Worm (Caenorhabditis elegans): ENCODE measurements around the gene R10E8.1.
"Not testable (repeated sequence)": the region's sequence is repeated elsewhere in the genome, so short reads cannot be mapped to it uniquely, and the experiment has no call there.

The R10E8.1 gene

ce11 chrV:18241328-18241727 lies 10.9 kb downstream of the R10E8.1 start, which contains the start of gene R10E8.8:
Gene R10E8.8 (minus strand): TSS chrV:18241670.
- TF ChIP-seq pha-4 (tag; optimal IDR thresholded peaks at IDR 0.05), result peak; percentile 17
- no peak for TF ChIP-seq ZK546.5 (tag; optimal IDR thresholded peaks at IDR 0.05)
- peak; percentile 72 for TF ChIP-seq pqm-1 (tag; optimal IDR thresholded peaks at IDR 0.05)
- TF ChIP-seq nfya-1 (tag; optimal IDR thresholded peaks at IDR 0.05; ENCODE audit: insufficient read depth), result peak; percentile 17
- no peak for TF ChIP-seq aly-2 (tag; optimal IDR thresholded peaks at IDR 0.05)
- TF ChIP-seq elt-2 (tag; optimal IDR thresholded peaks at IDR 0.05), result peak; percentile 87

- TF ChIP-seq lin-39 (tag; optimal IDR thresholded peaks at IDR 0.05) (no peak), ceh-28 (tag; optimal IDR thresholded peaks at IDR 0.05) (no peak), jun-1 (tag; optimal IDR thresholded peaks at IDR 0.05) (no peak), tbx-2 (tag; optimal IDR thresholded peaks at IDR 0.05) (no peak), elt-2 (tag; optimal IDR thresholded peaks at IDR 0.05) (peak; percentile 53), elt-3 (tag; optimal IDR thresholded peaks at IDR 0.05) (no peak), zag-1 (tag; optimal IDR thresholded peaks at IDR 0.05) (no peak), unc-39 (tag; optimal IDR thresholded peaks at IDR 0.05) (no peak), pqm-1 (tag; optimal IDR thresholded peaks at IDR 0.05) (peak; percentile 43), snpc-4 (tag; optimal IDR thresholded peaks at IDR 0.05) (no peak), nhr-11 (tag; optimal IDR thresholded peaks at IDR 0.05) (no peak)
These were observed 15.4 kb downstream of the R10E8.1 start, which contains the start of gene R10E8.3 for ce11 chrV:18236714-18237288. Gene R10E8.3 (minus strand): TSS chrV:18236764.

- TF ChIP-seq nhr-237 (tag; optimal IDR thresholded peaks at IDR 0.05) (no peak), mdl-1 (tag; optimal IDR thresholded peaks at IDR 0.05) (no peak), nhr-77 (tag; optimal IDR thresholded peaks at IDR 0.05) (no peak), tbx-2 (tag; optimal IDR thresholded peaks at IDR 0.05) (no peak), ceh-16 (tag; optimal IDR thresholded peaks at IDR 0.05) (no peak), nhr-43 (tag; optimal IDR thresholded peaks at IDR 0.05; ENCODE audit: poor library complexity, severe bottlenecking) (no peak), lin-15B (tag; optimal IDR thresholded peaks at IDR 0.05) (no peak), hmg-11 (tag; optimal IDR thresholded peaks at IDR 0.05) (no peak), ama-1 (optimal IDR thresholded peaks at IDR 0.05) (no peak)
These were observed 16.4 kb downstream of the R10E8.1 start for ce11 chrV:18235808-18236207.

ce11 chrV:18224353-18224752 lies 27.9 kb downstream of the R10E8.1 start, which contains the start of gene F16H6.10:
Gene F16H6.10 (minus strand): TSS chrV:18224453.
- no peak for TF ChIP-seq egl-27 (tag; optimal IDR thresholded peaks at IDR 0.05)
- TF ChIP-seq nhr-76 (tag; optimal IDR thresholded peaks at IDR 0.05), result no peak
- TF ChIP-seq fos-1 (tag; optimal IDR thresholded peaks at IDR 0.05), result no peak
- no peak for TF ChIP-seq zag-1 (tag; optimal IDR thresholded peaks at IDR 0.05)
- TF ChIP-seq mdl-1 (tag; optimal IDR thresholded peaks at IDR 0.05), result no peak
- TF ChIP-seq pha-4 (tag; optimal IDR thresholded peaks at IDR 0.05), result no peak
- TF ChIP-seq mml-1 (tag; optimal IDR thresholded peaks at IDR 0.05), result no peak
- no peak for TF ChIP-seq ztf-11 (tag; optimal IDR thresholded peaks at IDR 0.05)
- TF ChIP-seq unc-62 (GFP tag; optimal IDR thresholded peaks at IDR 0.05), result no peak
- TF ChIP-seq daf-12 (tag; optimal IDR thresholded peaks at IDR 0.05), result no peak
- no peak for TF ChIP-seq nhr-23 (tag; optimal IDR thresholded peaks at IDR 0.05)
- no peak for TF ChIP-seq lsy-12 (tag; optimal IDR thresholded peaks at IDR 0.05)
- no peak for TF ChIP-seq nhr-25 (tag; optimal IDR thresholded peaks at IDR 0.05)
- TF ChIP-seq aly-2 (tag; optimal IDR thresholded peaks at IDR 0.05), result no peak
- TF ChIP-seq ceh-82 (tag; optimal IDR thresholded peaks at IDR 0.05), result no peak
- TF ChIP-seq tbx-2 (tag; optimal IDR thresholded peaks at IDR 0.05), result no peak
- no peak for TF ChIP-seq ceh-28 (tag; optimal IDR thresholded peaks at IDR 0.05)
- no peak for TF ChIP-seq lin-39 (tag; optimal IDR thresholded peaks at IDR 0.05)
- TF ChIP-seq jun-1 (tag; optimal IDR thresholded peaks at IDR 0.05), result no peak

- TF ChIP-seq nhr-23, ztf-11, zag-1 (tag; optimal IDR thresholded peaks at IDR 0.05): not testable (repeated sequence)
These were observed 35.4 kb downstream of the R10E8.1 start, which contains the start of gene F16H6.9 for ce11 chrV:18216784-18217183. Gene F16H6.9 (plus strand): TSS chrV:18217084.
